Fruit fly (Drosophila melanogaster) whole organism: ENCODE measurements around the gene Rgl.

Source experiments
- CG8478 ChIP-seq: fragments of >200 bp; optimal IDR thresholded peaks from 2 replicates; lab custom pipeline; 2018; ENCODE audit warnings: inconsistent platforms
- Dll ChIP-seq: fragments of >200 bp; optimal IDR thresholded peaks from 2 replicates; lab custom pipeline; 2017
- EcR ChIP-seq, 2 experiments: fragments of >200 bp; optimal IDR thresholded peaks; 2 replicates each; lab custom pipeline; 2017; ENCODE audit warnings: missing biosample characterization in 2 of 2, missing genetic modification characterization in 2 of 2, missing genetic modification reagents in 2 of 2
- psq ChIP-seq: fragments of >200 bp; optimal IDR thresholded peaks from 2 replicates; lab custom pipeline; 2017
- usp ChIP-seq: fragments of >200 bp; optimal IDR thresholded peaks from 2 replicates; lab custom pipeline; 2017; ENCODE audit warnings: missing biosample characterization, missing genetic modification characterization, mixed read lengths

- no peak for TF ChIP-seq usp
- no peak for TF ChIP-seq CG8478 (lab: Kevin White, UChicago)
- TF ChIP-seq EcR (GFP tag; optimal IDR thresholded peaks at IDR 0.05; lab: Kevin White, UChicago) = no peak
- no peak for TF ChIP-seq psq (lab: Kevin White, UChicago)
- TF ChIP-seq Dll = no peak
Observed at dm6 chr3L:13949440-13950066, 24.4 kb upstream of the Rgl start.
